Worm (Caenorhabditis elegans) whole organism, L1 larva: Measurements from ENCODE around the gene B0416.11.

ENCODE experiments used
- C04F5.9 ChIP-seq: sonication (generic microtip); optimal IDR thresholded peaks from 2 replicates; lab custom pipeline; 2016; ENCODE audit warnings: missing genetic modification characterization, missing compliant biosample characterization
- C34B4.2 ChIP-seq: sonication (generic microtip); optimal IDR thresholded peaks from 2 replicates; lab custom pipeline; 2017; ENCODE audit warnings: mild to moderate bottlenecking, missing genetic modification characterization, missing compliant biosample characterization
- aha-1 ChIP-seq: fragments of 150-350 bp; optimal IDR thresholded peaks from 2 replicates; lab custom pipeline; 2014; ENCODE audit warnings: missing biosample characterization, missing genetic modification characterization
- blmp-1 ChIP-seq: fragments of 150-350 bp; optimal IDR thresholded peaks from 2 replicates; lab custom pipeline; 2014; ENCODE audit warnings: missing biosample characterization, missing genetic modification characterization
- ceh-63 ChIP-seq: fragments of 200-800 bp; sonication (Bioruptor generic); optimal IDR thresholded peaks from 2 replicates; lab custom pipeline; 2018; ENCODE audit warnings: mild to moderate bottlenecking, missing genetic modification characterization, missing compliant biosample characterization
- ceh-8 ChIP-seq: fragments of 200-800 bp; sonication (Bioruptor generic); optimal IDR thresholded peaks from 2 replicates; lab custom pipeline; 2018; ENCODE audit warnings: mild to moderate bottlenecking, missing genetic modification characterization, moderate library complexity, missing compliant biosample characterization
- ceh-88 ChIP-seq: fragments of 200-800 bp; sonication (Bioruptor generic); IDR thresholded peaks from 2 replicates; pipeline ENCODE4 v1.3.6; 2022; ENCODE audit warnings: missing genetic modification characterization, missing compliant biosample characterization
- dpl-1 ChIP-seq, 3 experiments: fragments of 150-350 bp in 2 of 3; sonication (generic microtip) in 1 of 3; optimal IDR thresholded peaks; 2 replicates each; lab custom pipeline; 2014 to 2017; ENCODE audit warnings: missing biosample characterization in 3 of 3, missing genetic modification characterization in 3 of 3, missing genetic modification reagents in 3 of 3
- dsc-1 ChIP-seq: sonication (generic microtip); optimal IDR thresholded peaks from 2 replicates; lab custom pipeline; 2016; ENCODE audit warnings: mild to moderate bottlenecking, missing genetic modification characterization, missing compliant biosample characterization
- efl-3 ChIP-seq: fragments of 200-800 bp; sonication (Bioruptor generic); optimal IDR thresholded peaks from 2 replicates; lab custom pipeline; 2018; ENCODE audit warnings: mild to moderate bottlenecking, missing genetic modification characterization, missing compliant biosample characterization
- egl-13 ChIP-seq: sonication (generic microtip); optimal IDR thresholded peaks from 2 replicates; lab custom pipeline; 2016; ENCODE audit warnings: missing genotype, missing genetic modification reagents, missing genetic modification characterization, missing compliant biosample characterization
- elt-2 ChIP-seq: sonication (generic microtip); optimal IDR thresholded peaks from 2 replicates; lab custom pipeline; 2016; ENCODE audit warnings: missing genetic modification characterization, mild to moderate bottlenecking, inconsistent platforms, missing compliant biosample characterization, missing genetic modification reagents
- fkh-10 ChIP-seq: sonication (generic microtip); optimal IDR thresholded peaks from 2 replicates; lab custom pipeline; 2017; ENCODE audit warnings: missing biosample characterization, missing genetic modification reagents, missing genetic modification characterization
- grh-1 ChIP-seq: fragments of 200-800 bp; sonication (Bioruptor generic); IDR thresholded peaks from 2 replicates; pipeline ENCODE4 v1.3.6; 2022; ENCODE audit warnings: missing genetic modification reagents, missing genetic modification characterization, missing compliant biosample characterization
- hlh-17 ChIP-seq: fragments of 200-800 bp; sonication (Bioruptor generic); optimal IDR thresholded peaks from 2 replicates; lab custom pipeline; 2018; ENCODE audit warnings: missing genetic modification characterization, mild to moderate bottlenecking, missing compliant biosample characterization, moderate library complexity, borderline replicate concordance
- hpl-2 ChIP-seq: fragments of 150-350 bp; optimal IDR thresholded peaks from 2 replicates; lab custom pipeline; 2014; ENCODE audit warnings: missing biosample characterization, missing genetic modification reagents, missing genetic modification characterization
- irx-1 ChIP-seq: sonication (generic microtip); optimal IDR thresholded peaks from 2 replicates; lab custom pipeline; 2016; ENCODE audit warnings: missing genetic modification characterization, missing compliant biosample characterization
- isw-1 ChIP-seq: fragments of 200-800 bp; sonication (Bioruptor generic); IDR thresholded peaks from 2 replicates; pipeline ENCODE4 v1.3.6; 2022; ENCODE audit warnings: missing genetic modification characterization, missing compliant biosample characterization
- lin-13 ChIP-seq: fragments of 150-350 bp; optimal IDR thresholded peaks from 2 replicates; lab custom pipeline; 2014; ENCODE audit warnings: missing biosample characterization, missing genetic modification reagents, missing genetic modification characterization
- lin-35 ChIP-seq, 2 experiments: fragments of 150-350 bp; optimal IDR thresholded peaks; 2 replicates each; lab custom pipeline; 2014; ENCODE audit warnings: missing biosample characterization in 2 of 2, missing genetic modification characterization in 2 of 2, missing genetic modification reagents in 2 of 2
- lin-39 ChIP-seq: fragments of 150-350 bp; optimal IDR thresholded peaks from 2 replicates; lab custom pipeline; 2014; ENCODE audit warnings: missing biosample characterization, missing genetic modification reagents, missing genetic modification characterization
- mef-2 ChIP-seq: fragments of 150-350 bp; optimal IDR thresholded peaks from 2 replicates; lab custom pipeline; 2014; ENCODE audit warnings: missing biosample characterization, missing genetic modification characterization
- nhr-11 ChIP-seq: fragments of 150-350 bp; optimal IDR thresholded peaks from 2 replicates; lab custom pipeline; 2014; ENCODE audit warnings: missing biosample characterization, missing genetic modification characterization
- nhr-12 ChIP-seq: sonication (generic microtip); optimal IDR thresholded peaks from 2 replicates; lab custom pipeline; 2017; ENCODE audit warnings: missing biosample characterization, missing genetic modification characterization
- nhr-20 ChIP-seq: sonication (generic microtip); optimal IDR thresholded peaks from 2 replicates; lab custom pipeline; 2016; ENCODE audit warnings: mild to moderate bottlenecking, missing genetic modification characterization, missing compliant biosample characterization
- nhr-76 ChIP-seq: sonication (generic microtip); optimal IDR thresholded peaks from 2 replicates; lab custom pipeline; 2017; ENCODE audit warnings: missing biosample characterization, missing genetic modification characterization
- nhr-84 ChIP-seq: sonication (generic microtip); optimal IDR thresholded peaks from 2 replicates; lab custom pipeline; 2017; ENCODE audit warnings: missing biosample characterization, missing genetic modification characterization
- nhr-90 ChIP-seq: sonication (generic microtip); optimal IDR thresholded peaks from 2 replicates; lab custom pipeline; 2016; ENCODE audit warnings: mild to moderate bottlenecking, missing genetic modification characterization, missing compliant biosample characterization; ENCODE audit not compliant: poor library complexity
- pag-3 ChIP-seq: sonication (generic microtip); optimal IDR thresholded peaks from 2 replicates; lab custom pipeline; 2017; ENCODE audit warnings: missing genetic modification characterization, mild to moderate bottlenecking, missing compliant biosample characterization, antibody characterized with exemption, borderline replicate concordance; ENCODE audit not compliant: insufficient read depth
- rnt-1 ChIP-seq: sonication (generic microtip); optimal IDR thresholded peaks from 2 replicates; lab custom pipeline; 2016; ENCODE audit warnings: mild to moderate bottlenecking, missing genetic modification characterization, moderate library complexity, missing compliant biosample characterization
- skn-1 ChIP-seq: fragments of 150-350 bp; optimal IDR thresholded peaks from 2 replicates; lab custom pipeline; 2014; ENCODE audit warnings: missing biosample characterization, missing genetic modification characterization
- snu-23 ChIP-seq: sonication (generic microtip); optimal IDR thresholded peaks from 2 replicates; lab custom pipeline; 2016; ENCODE audit warnings: missing genetic modification characterization, missing compliant biosample characterization
- sptf-1 ChIP-seq: fragments of 150-350 bp; optimal IDR thresholded peaks from 2 replicates; lab custom pipeline; 2014; ENCODE audit warnings: missing biosample characterization, missing genetic modification characterization
- swsn-7 ChIP-seq: sonication (generic microtip); optimal IDR thresholded peaks from 2 replicates; lab custom pipeline; 2016; ENCODE audit warnings: missing genetic modification characterization, missing compliant biosample characterization
- tbx-2 ChIP-seq: sonication (generic microtip); optimal IDR thresholded peaks from 2 replicates; lab custom pipeline; 2016; ENCODE audit warnings: missing genetic modification characterization, missing compliant biosample characterization
- tlp-1 ChIP-seq: fragments of 150-350 bp; optimal IDR thresholded peaks from 2 replicates; lab custom pipeline; 2014; ENCODE audit warnings: missing biosample characterization, missing genetic modification characterization
- unc-62 ChIP-seq: fragments of 150-350 bp; optimal IDR thresholded peaks from 2 replicates; lab custom pipeline; 2014; ENCODE audit warnings: missing biosample characterization, missing genetic modification reagents, missing genetic modification characterization
- unc-98 ChIP-seq: fragments of 200-800 bp; sonication (Bioruptor generic); IDR thresholded peaks from 2 replicates; pipeline ENCODE4 v1.3.6; 2022; ENCODE audit warnings: missing genetic modification characterization, missing compliant biosample characterization
- vab-15 ChIP-seq: sonication (generic microtip); optimal IDR thresholded peaks from 2 replicates; lab custom pipeline; 2017; ENCODE audit warnings: missing genotype, mild to moderate bottlenecking, missing genetic modification characterization, missing compliant biosample characterization
- zag-1 ChIP-seq: fragments of 150-350 bp; optimal IDR thresholded peaks from 2 replicates; lab custom pipeline; 2014; ENCODE audit warnings: missing biosample characterization, missing genetic modification characterization
- ztf-11 ChIP-seq, 2 experiments: sonication (generic microtip); optimal IDR thresholded peaks; 2 replicates each; lab custom pipeline; 2016 to 2017; ENCODE audit warnings: missing genetic modification characterization in 2 of 2, missing biosample characterization in 1 of 2, missing compliant biosample characterization in 1 of 2

The B0416.11 gene

ce11 chrX:9242123-9242522 lies 40.8 kb downstream of the B0416.11 start, which contains the start of gene lgc-4:
TSS of gene lgc-4 (minus strand) at chrX:9242223.
- TF ChIP-seq dsc-1 (tag; lab: Kevin White, UChicago) (no peak), ceh-8 (GFP tag; lab: Kevin White, UChicago) (no peak)

- TF ChIP-seq sptf-1 (tag; lab: Kevin White, UChicago) (no peak), lin-35 (GFP tag; optimal IDR thresholded peaks at IDR 0.05; lab: Kevin White, UChicago) (peak in 1 of 2 experiments; percentile 3), nhr-90 (tag; lab: Kevin White, UChicago) (peak; percentile 23), tlp-1 (tag; lab: Kevin White, UChicago) (no peak), egl-13 (tag; lab: Kevin White, UChicago) (no peak), lin-13 (GFP tag; lab: Kevin White, UChicago) (no peak), mef-2 (tag; lab: Kevin White, UChicago) (no peak), swsn-7 (tag; lab: Kevin White, UChicago) (no peak)
These were observed 44.2 kb downstream of the B0416.11 start for ce11 chrX:9238692-9239091.

ce11 chrX:9237708-9238107 lies 45.2 kb downstream of the B0416.11 start:
- TF ChIP-seq grh-1 (GFP tag; lab: Robert Waterston, UW) (no peak), ceh-63 (GFP tag; lab: Kevin White, UChicago) (no peak), efl-3 (GFP tag; lab: Kevin White, UChicago) (no peak), blmp-1 (no peak), vab-15 (tag; lab: Kevin White, UChicago) (no peak), sptf-1 (tag; lab: Kevin White, UChicago) (no peak), nhr-11 (no peak), nhr-76 (tag; lab: Kevin White, UChicago) (no peak), nhr-12 (tag; lab: Kevin White, UChicago) (no peak), snu-23 (no peak), lin-35 (GFP tag; optimal IDR thresholded peaks at IDR 0.05; lab: Kevin White, UChicago) (no peak), unc-62 (no peak), C04F5.9 (tag; lab: Kevin White, UChicago) (no peak), dpl-1 (GFP tag; optimal IDR thresholded peaks at IDR 0.05; lab: Kevin White, UChicago) (no peak)

ce11 chrX:9234518-9234917 lies 48.4 kb downstream of the B0416.11 start, which contains the start of gene col-175:
TSS of gene col-175 (minus strand) at chrX:9234618.
- TF ChIP-seq zag-1 = no peak
- no peak for TF ChIP-seq dsc-1 (tag; lab: Kevin White, UChicago)
- no peak for TF ChIP-seq ztf-11 (tag; optimal IDR thresholded peaks at IDR 0.05; lab: Kevin White, UChicago)
- TF ChIP-seq tbx-2 (tag; lab: Kevin White, UChicago) = no peak
- no peak for TF ChIP-seq fkh-10

- TF ChIP-seq nhr-84 (tag; lab: Kevin White, UChicago) (no peak), zag-1 (no peak), C04F5.9 (tag; lab: Kevin White, UChicago) (no peak), hpl-2 (no peak), nhr-20 (no peak), skn-1 (tag; lab: Kevin White, UChicago) (no peak), isw-1 (GFP tag; lab: Robert Waterston, UW) (no peak), nhr-11 (no peak), pag-3 (tag; lab: Kevin White, UChicago) (no peak), C34B4.2 (tag; lab: Kevin White, UChicago) (no peak), rnt-1 (tag; lab: Kevin White, UChicago) (no peak), hlh-17 (GFP tag; lab: Kevin White, UChicago) (no peak), aha-1 (tag; lab: Kevin White, UChicago) (no peak), irx-1 (tag; lab: Kevin White, UChicago) (no peak), elt-2 (tag; lab: Kevin White, UChicago) (no peak), ceh-88 (GFP tag; lab: Robert Waterston, UW) (no peak), lin-39 (tag; lab: Kevin White, UChicago) (no peak), unc-98 (GFP tag; lab: Robert Waterston, UW) (no peak)
- TF ChIP-seq, all 84 proteins: peak for 0
These were observed 49.1 kb downstream of the B0416.11 start for ce11 chrX:9233805-9234204.
